Fruit fly (Drosophila melanogaster) whole organism, embryonic: ENCODE results near the gene Sfp33A3.
A peak's percentile ranks its signal among the peaks of the same experiment; 100 is the strongest.

Experiments used
- Abd-B ChIP-seq: fragments of 200-800 bp; sonication (Bioruptor generic); optimal IDR thresholded peaks from 2 replicates; lab custom pipeline; 2018; ENCODE audit warnings: missing biosample characterization, mild to moderate bottlenecking, missing genetic modification characterization, moderate library complexity
- Awh ChIP-seq: fragments of 200-800 bp; sonication (Bioruptor generic); IDR thresholded peaks from 2 replicates; pipeline ENCODE4, ENCODE4 v1.3.6; 2022; ENCODE audit warnings: missing biosample characterization, missing genetic modification characterization
- CG10431 ChIP-seq: fragments of 200-800 bp; sonication (Bioruptor generic); optimal IDR thresholded peaks from 3 replicates; lab custom pipeline; 2018; ENCODE audit warnings: missing biosample characterization, mild to moderate bottlenecking, missing genetic modification characterization
- CG11247 ChIP-seq: fragments of 200-800 bp; sonication (Bioruptor generic); IDR thresholded peaks from 2 replicates; pipeline ENCODE4 v1.3.6; 2022; ENCODE audit warnings: missing biosample characterization, missing genetic modification characterization
- CG12299 ChIP-seq: fragments of 200-800 bp; sonication (Bioruptor generic); optimal IDR thresholded peaks from 2 replicates; lab custom pipeline; 2018; ENCODE audit warnings: missing biosample characterization, mild to moderate bottlenecking, missing genetic modification characterization
- CG12391 ChIP-seq: fragments of 200-800 bp; sonication (Bioruptor generic); optimal IDR thresholded peaks from 3 replicates; lab custom pipeline; 2018; ENCODE audit warnings: missing biosample characterization, mild to moderate bottlenecking, missing genetic modification characterization, moderate library complexity
- CG16815 ChIP-seq: fragments of 200-800 bp; sonication (Bioruptor generic); optimal IDR thresholded peaks from 3 replicates; lab custom pipeline; 2017; ENCODE audit warnings: missing biosample characterization, mild to moderate bottlenecking, missing genetic modification characterization
- CG18619 ChIP-seq: fragments of 200-800 bp; sonication (Bioruptor generic); optimal IDR thresholded peaks from 3 replicates; lab custom pipeline; 2017; ENCODE audit warnings: missing biosample characterization, mild to moderate bottlenecking, missing genetic modification characterization
- CG2129 ChIP-seq: fragments of 200-800 bp; sonication (Bioruptor generic); IDR thresholded peaks from 2 replicates; pipeline ENCODE4 v1.3.6; 2022; ENCODE audit warnings: missing biosample characterization, missing genetic modification characterization; ENCODE audit not compliant: partially characterized antibody
- CG2678 ChIP-seq: fragments of 200-800 bp; sonication (Bioruptor generic); optimal IDR thresholded peaks from 3 replicates; lab custom pipeline; 2019; ENCODE audit warnings: missing biosample characterization, mild to moderate bottlenecking, missing genetic modification characterization, moderate library complexity
- CG31441 ChIP-seq: fragments of 200-800 bp; sonication (Bioruptor generic); IDR thresholded peaks from 2 replicates; pipeline ENCODE4 v1.3.6; 2022; ENCODE audit warnings: missing biosample characterization, missing genetic modification characterization
- CG3407 ChIP-seq: fragments of 200-800 bp; sonication (Bioruptor generic); optimal IDR thresholded peaks from 2 replicates; lab custom pipeline; 2018; ENCODE audit warnings: missing biosample characterization, mild to moderate bottlenecking, missing genetic modification characterization
- CG3726 ChIP-seq: fragments of 200-800 bp; sonication (Bioruptor generic); IDR thresholded peaks from 3 replicates; pipeline ENCODE4, ENCODE4 v1.3.6; 2022; ENCODE audit warnings: missing biosample characterization, missing genetic modification characterization
- CG3838 ChIP-seq: fragments of 200-800 bp; sonication (Bioruptor generic); optimal IDR thresholded peaks from 3 replicates; lab custom pipeline; 2016; ENCODE audit warnings: missing biosample characterization, missing genetic modification characterization
- CG3995 ChIP-seq: fragments of 200-800 bp; sonication (Bioruptor generic); optimal IDR thresholded peaks from 3 replicates; lab custom pipeline; 2016; ENCODE audit warnings: missing biosample characterization, missing genetic modification characterization
- CG4707 ChIP-seq: fragments of 200-800 bp; sonication (Bioruptor generic); optimal IDR thresholded peaks from 2 replicates; lab custom pipeline; 2018; ENCODE audit warnings: missing biosample characterization, mild to moderate bottlenecking, missing genetic modification characterization, moderate library complexity
- CG5953 ChIP-seq: fragments of 200-800 bp; sonication (Bioruptor generic); IDR thresholded peaks from 2 replicates; pipeline ENCODE4 v1.3.6; 2022; ENCODE audit warnings: missing biosample characterization, missing genetic modification characterization
- CG8281 ChIP-seq: fragments of 200-800 bp; sonication (Bioruptor generic); optimal IDR thresholded peaks from 2 replicates; lab custom pipeline; 2018; ENCODE audit warnings: missing biosample characterization, mild to moderate bottlenecking, missing genetic modification characterization, moderate library complexity
- CG9797 ChIP-seq: fragments of 200-800 bp; sonication (Bioruptor generic); optimal IDR thresholded peaks from 3 replicates; lab custom pipeline; 2018; ENCODE audit warnings: missing biosample characterization, mild to moderate bottlenecking, missing genetic modification characterization
- D19B ChIP-seq: fragments of 200-800 bp; sonication (Bioruptor generic); optimal IDR thresholded peaks from 2 replicates; lab custom pipeline; 2017; ENCODE audit warnings: missing biosample characterization, mild to moderate bottlenecking, missing genetic modification characterization
- Ets97D ChIP-seq: fragments of 200-800 bp; sonication (Bioruptor generic); optimal IDR thresholded peaks from 3 replicates; lab custom pipeline; 2016; ENCODE audit warnings: missing biosample characterization, missing genetic modification characterization
- HHEX ChIP-seq: fragments of 200-800 bp; sonication (Bioruptor generic); optimal IDR thresholded peaks from 3 replicates; lab custom pipeline; 2017; ENCODE audit warnings: missing biosample characterization, mild to moderate bottlenecking, missing genetic modification characterization, missing genetic modification reagents
- HmgZ ChIP-seq: fragments of 200-800 bp; sonication (Bioruptor generic); optimal IDR thresholded peaks from 2 replicates; lab custom pipeline; 2018; ENCODE audit warnings: missing biosample characterization, mild to moderate bottlenecking, missing genetic modification characterization
- Lpt ChIP-seq: fragments of >200 bp; optimal IDR thresholded peaks from 2 replicates; lab custom pipeline; 2018; ENCODE audit warnings: missing biosample characterization, missing genetic modification characterization
- Pdp1 ChIP-seq, 2 experiments: fragments of 200-800 bp; sonication (Bioruptor generic); optimal IDR thresholded peaks; 3 replicates each; lab custom pipeline; 2016; ENCODE audit warnings: missing biosample characterization in 2 of 2, missing genetic modification characterization in 2 of 2, mild to moderate bottlenecking in 1 of 2, moderate library complexity in 1 of 2
- Ravus ChIP-seq: fragments of 200-800 bp; sonication (Bioruptor generic); IDR thresholded peaks from 2 replicates; pipeline ENCODE4 v1.3.6; 2022; ENCODE audit warnings: missing biosample characterization, missing genetic modification characterization
- Rx ChIP-seq: fragments of 200-800 bp; sonication (Bioruptor generic); IDR thresholded peaks from 2 replicates; pipeline ENCODE4 v1.3.6; 2022; ENCODE audit warnings: missing biosample characterization, missing genetic modification characterization
- Sox100B ChIP-seq: fragments of 200-800 bp; sonication (Bioruptor generic); optimal IDR thresholded peaks from 3 replicates; lab custom pipeline; 2018; ENCODE audit warnings: missing biosample characterization, mild to moderate bottlenecking, missing genetic modification characterization
- Sox102F ChIP-seq: fragments of 200-800 bp; sonication (Bioruptor generic); optimal IDR thresholded peaks from 2 replicates; lab custom pipeline; 2018; ENCODE audit warnings: missing biosample characterization, mild to moderate bottlenecking, missing genetic modification characterization, moderate library complexity
- Taf1 ChIP-seq: fragments of 200-800 bp; sonication (Bioruptor generic); IDR thresholded peaks from 2 replicates; pipeline ENCODE4 v1.3.6; 2022; ENCODE audit warnings: missing biosample characterization, missing genetic modification characterization
- Trl ChIP-seq, 3 experiments: fragments of >200 bp in 2 of 3; fragments of 200-800 bp in 1 of 3; sonication (Bioruptor generic) in 1 of 3; optimal IDR thresholded peaks; 2 replicates in 1 of 3; 3 replicates in 2 of 3; lab custom pipeline; 2016 to 2017; ENCODE audit warnings: missing biosample characterization in 1 of 3, missing genetic modification characterization in 1 of 3
- bigmax ChIP-seq: fragments of 200-800 bp; sonication (Bioruptor generic); optimal IDR thresholded peaks from 2 replicates; lab custom pipeline; 2018; ENCODE audit warnings: missing biosample characterization, mild to moderate bottlenecking, missing genetic modification characterization
- chm ChIP-seq: fragments of 200-800 bp; sonication (Bioruptor generic); IDR thresholded peaks from 2 replicates; pipeline ENCODE4 v1.3.6; 2022; ENCODE audit warnings: missing biosample characterization, missing genetic modification characterization
- da ChIP-seq: fragments of 200-800 bp; sonication (Bioruptor generic); optimal IDR thresholded peaks from 2 replicates; lab custom pipeline; 2016; ENCODE audit warnings: missing biosample characterization, missing genetic modification characterization
- dysf ChIP-seq: fragments of 200-800 bp; sonication (Bioruptor generic); IDR thresholded peaks from 3 replicates; pipeline ENCODE4 v1.3.6; 2022; ENCODE audit warnings: missing biosample characterization, missing genetic modification characterization
- gcm2 ChIP-seq: fragments of 200-800 bp; sonication (Bioruptor generic); optimal IDR thresholded peaks from 2 replicates; lab custom pipeline; 2016; ENCODE audit warnings: missing biosample characterization, missing genetic modification characterization
- gro ChIP-seq: fragments of 200-800 bp; sonication (Bioruptor generic); optimal IDR thresholded peaks from 2 replicates; lab custom pipeline; 2016; ENCODE audit warnings: missing biosample characterization, missing genetic modification characterization
- hbn ChIP-seq: fragments of 200-800 bp; sonication (Bioruptor generic); IDR thresholded peaks from 2 replicates; pipeline ENCODE4 v1.3.6; 2022; ENCODE audit warnings: missing biosample characterization, missing genetic modification characterization; ENCODE audit not compliant: partially characterized antibody
- jumu ChIP-seq: fragments of 200-800 bp; sonication (Bioruptor generic); optimal IDR thresholded peaks from 3 replicates; lab custom pipeline; 2016; ENCODE audit warnings: missing biosample characterization, missing genetic modification characterization
- mam ChIP-seq: fragments of 200-800 bp; sonication (Bioruptor generic); optimal IDR thresholded peaks from 3 replicates; lab custom pipeline; 2016; ENCODE audit warnings: missing biosample characterization, missing genetic modification characterization
- oc ChIP-seq: fragments of 200-800 bp; sonication (Bioruptor generic); optimal IDR thresholded peaks from 2 replicates; lab custom pipeline; 2018; ENCODE audit warnings: missing biosample characterization, mild to moderate bottlenecking, missing genetic modification characterization, moderate library complexity
- pan ChIP-seq, 4 experiments: fragments of >200 bp in 3 of 4; fragments of 200-800 bp in 1 of 4; sonication (Bioruptor generic) in 1 of 4; optimal IDR thresholded peaks in 3 of 4; IDR thresholded peaks in 1 of 4; 2 replicates each; pipeline versions ENCODE4 v1.3.6 to Lab custom; 2017 to 2022; ENCODE audit warnings: missing biosample characterization in 2 of 4, missing genetic modification characterization in 2 of 4, mixed read lengths in 1 of 4
- ranshi ChIP-seq: fragments of 200-800 bp; sonication (Bioruptor generic); IDR thresholded peaks from 2 replicates; pipeline ENCODE4 v1.3.6; 2022; ENCODE audit warnings: missing biosample characterization, missing genetic modification characterization
- row ChIP-seq: fragments of 200-800 bp; sonication (Bioruptor generic); IDR thresholded peaks from 3 replicates; pipeline ENCODE4 v1.3.6; 2022; ENCODE audit warnings: missing biosample characterization, missing genetic modification characterization
- sens-2 ChIP-seq: fragments of 200-800 bp; sonication (Bioruptor generic); IDR thresholded peaks from 2 replicates; pipeline ENCODE4 v1.3.6; 2022; ENCODE audit warnings: missing biosample characterization, missing genetic modification characterization
- seq ChIP-seq: fragments of 200-800 bp; sonication (Bioruptor generic); IDR thresholded peaks from 2 replicates; pipeline ENCODE4 v1.3.6; 2022; ENCODE audit warnings: missing biosample characterization, missing genetic modification characterization
- sim ChIP-seq: fragments of 200-800 bp; sonication (Bioruptor generic); IDR thresholded peaks from 2 replicates; pipeline ENCODE4 v1.3.6; 2022; ENCODE audit warnings: missing biosample characterization, missing genetic modification characterization
- trem ChIP-seq: fragments of 200-800 bp; optimal IDR thresholded peaks from 3 replicates; lab custom pipeline; 2019; ENCODE audit warnings: missing biosample characterization, mild to moderate bottlenecking, missing genetic modification characterization, moderate library complexity
- twi ChIP-seq: fragments of 200-800 bp; optimal IDR thresholded peaks from 2 replicates; lab custom pipeline; 2019; ENCODE audit warnings: missing biosample characterization, mild to moderate bottlenecking, missing genetic modification characterization, moderate library complexity
- wdn ChIP-seq: fragments of 200-800 bp; sonication (Bioruptor generic); IDR thresholded peaks from 2 replicates; pipeline ENCODE4 v1.3.6; 2022; ENCODE audit warnings: missing biosample characterization, missing genetic modification characterization

The Sfp33A3 gene

dm6 chr2L:11816376-11816775, 23.3 kb upstream of the Sfp33A3 start (continued):
- TF ChIP-seq HHEX (GFP tag; lab: Kevin White, UChicago) (peak; percentile 97), CG18619 (GFP tag; lab: Kevin White, UChicago) (peak; percentile 96), sens-2 (peak; percentile 96), wdn (GFP tag; lab: Robert Waterston, UW) (peak; percentile 68), CG3838 (GFP tag; lab: Kevin White, UChicago) (peak; percentile 86), HmgZ (tag; lab: Kevin White, UChicago) (peak; percentile 58), Abd-B (GFP tag; lab: Kevin White, UChicago) (peak; percentile 60), row (GFP tag; lab: Robert Waterston, UW) (peak; percentile 39; the same call in 1 of the 3 replicates), trem (peak; percentile 86), chm (peak; percentile 98), Rx (peak; percentile 93), CG2129 (no peak), twi (peak; percentile 89), CG5953 (GFP tag; lab: Robert Waterston, UW) (peak; percentile 96), CG3726 (peak; percentile 90; the same call in 2 of the 3 replicates), sim (GFP tag; lab: Robert Waterston, UW) (peak; percentile 97), CG12299 (tag; lab: Kevin White, UChicago) (peak; percentile 72), Pdp1 (GFP tag; optimal IDR thresholded peaks at IDR 0.05; lab: Kevin White, UChicago) (peak; percentile 89 to 90), Ets97D (peak; percentile 99), CG4707 (peak; percentile 96), Sox102F (GFP tag; lab: Kevin White, UChicago) (peak; percentile 86), gro (GFP tag; lab: Kevin White, UChicago) (peak; percentile 74), hbn (GFP tag; lab: Robert Waterston, UW) (no peak), dysf (GFP tag; lab: Robert Waterston, UW) (peak; percentile 86), Lpt (GFP tag; lab: Kevin White, UChicago) (no peak), Sox100B (GFP tag; lab: Kevin White, UChicago) (peak; percentile 94), oc (tag; lab: Kevin White, UChicago) (peak; percentile 88), D19B (GFP tag; lab: Kevin White, UChicago) (peak; percentile 79), CG10431 (GFP tag; lab: Kevin White, UChicago) (peak; percentile 98), CG8281 (tag; lab: Kevin White, UChicago) (peak; percentile 84), pan (optimal IDR thresholded peaks at IDR 0.05; lab: Kevin White, UChicago) (no peak), pan (GFP tag; optimal IDR thresholded peaks at IDR 0.05 in 1 of 2, IDR thresholded peaks at IDR 0.05 in 1 of 2) (peak in 1 of 2 experiments; percentile 89), ranshi (GFP tag; lab: Robert Waterston, UW) (peak; percentile 89), seq (GFP tag; lab: Robert Waterston, UW) (peak; percentile 76), Taf1 (GFP tag; lab: Robert Waterston, UW) (peak; percentile 43; the same call in 1 of the 2 replicates), da (GFP tag; lab: Kevin White, UChicago) (peak; percentile 92), gcm2 (GFP tag; lab: Kevin White, UChicago) (peak; percentile 77), Awh (peak; percentile 96), CG12391 (tag; lab: Kevin White, UChicago) (peak; percentile 83), bigmax (GFP tag; lab: Kevin White, UChicago) (peak; percentile 83), jumu (peak; percentile 82), CG16815 (peak; percentile 91), mam (GFP tag; lab: Kevin White, UChicago) (peak; percentile 79), CG2678 (tag; lab: Kevin White, UChicago) (peak; percentile 81), CG31441 (peak; percentile 96), Trl (optimal IDR thresholded peaks at IDR 0.05; lab: Kevin White, UChicago) (no peak), Trl (GFP tag; optimal IDR thresholded peaks at IDR 0.05; lab: Kevin White, UChicago) (peak; percentile 93), CG3995 (GFP tag; lab: Kevin White, UChicago) (peak; percentile 46), Ravus (peak; percentile 64), CG9797 (peak; percentile 68), CG11247 (GFP tag; lab: Robert Waterston, UW) (peak; percentile 90), CG3407 (GFP tag; lab: Kevin White, UChicago) (peak; percentile 95)
